Fruit fly (Drosophila melanogaster): ENCODE results near the gene CAH8.

Gene CAH8

dm6 chr3R:22356464-22357410 is 32.8 kb downstream of the CAH8 start, which contains the start of gene Sar1 (continued):
- no peak for TF ChIP-seq E2f1 (GFP tag; IDR thresholded peaks at IDR 0.05)
- TF ChIP-seq dmrt99B (tag; optimal IDR thresholded peaks at IDR 0.05) = no peak
- no peak for TF ChIP-seq CG15011 (GFP tag; optimal IDR thresholded peaks at IDR 0.05)
- TF ChIP-seq ap (GFP tag; IDR thresholded peaks at IDR 0.05) = no peak
- peak; percentile 3 for TF ChIP-seq Dip3 (GFP tag; optimal IDR thresholded peaks at IDR 0.05)
- TF ChIP-seq CG14667 (GFP tag; IDR thresholded peaks at IDR 0.05) = no peak
- peak; percentile 46; the same call in 1 of the 2 replicates for TF ChIP-seq onecut (GFP tag; IDR thresholded peaks at IDR 0.05)
- TF ChIP-seq Asciz (GFP tag; optimal IDR thresholded peaks at IDR 0.05) = no peak
- peak in 1 of 2 experiments; percentile 16 for TF ChIP-seq Dfd (GFP tag; optimal IDR thresholded peaks at IDR 0.05)
- no peak for TF ChIP-seq CG32767 (GFP tag; IDR thresholded peaks at IDR 0.05)
- TF ChIP-seq CG8765 (GFP tag; IDR thresholded peaks at IDR 0.05) = peak; percentile 33; the same call in 1 of the 2 replicates
- TF ChIP-seq CG9876 (GFP tag; optimal IDR thresholded peaks at IDR 0.05) = peak; percentile 40
- no peak for TF ChIP-seq CG10274 (GFP tag; optimal IDR thresholded peaks at IDR 0.05)
- TF ChIP-seq Gsc (GFP tag; IDR thresholded peaks at IDR 0.05) = no peak
- TF ChIP-seq CG12391 (tag; optimal IDR thresholded peaks at IDR 0.05) = peak; percentile 51
- peak in 1 of 2 experiments; percentile 83 for TF ChIP-seq Eip74EF (GFP tag; optimal IDR thresholded peaks at IDR 0.05)
- no peak for TF ChIP-seq toy (GFP tag; IDR thresholded peaks at IDR 0.05)
- TF ChIP-seq Hr78 (GFP tag; optimal IDR thresholded peaks at IDR 0.05) = no peak
- TF ChIP-seq zen (tag; optimal IDR thresholded peaks at IDR 0.05) = peak; percentile 74
- no peak for TF ChIP-seq zf30C (GFP tag; optimal IDR thresholded peaks at IDR 0.05)
- no peak for TF ChIP-seq CG6683 (GFP tag; optimal IDR thresholded peaks at IDR 0.05)
- TF ChIP-seq CG11560 (tag; IDR thresholded peaks at IDR 0.05) = peak; percentile 89
- no peak for TF ChIP-seq Nf-YC (tag; optimal IDR thresholded peaks at IDR 0.05)
- TF ChIP-seq Mad (GFP tag; optimal IDR thresholded peaks at IDR 0.05) = peak; percentile 63
- TF ChIP-seq seq (GFP tag; IDR thresholded peaks at IDR 0.05) = no peak; the same call in 1 of the 2 replicates
- no peak for TF ChIP-seq Lpt (GFP tag; optimal IDR thresholded peaks at IDR 0.05)
- peak; percentile 70 for TF ChIP-seq gsb-n (tag; optimal IDR thresholded peaks at IDR 0.05)
- peak; percentile 99 for TF ChIP-seq Lhr (GFP tag; optimal IDR thresholded peaks at IDR 0.05)
- peak; percentile 8 for TF ChIP-seq CG12942 (GFP tag; optimal IDR thresholded peaks at IDR 0.05)
- peak; percentile 95 for TF ChIP-seq knrl (GFP tag; IDR thresholded peaks at IDR 0.05; ENCODE audit: partially characterized antibody)
- TF ChIP-seq ci (GFP tag; IDR thresholded peaks at IDR 0.05) = peak; percentile 40; the same call in 1 of the 3 replicates
- TF ChIP-seq CG17361 (GFP tag; IDR thresholded peaks at IDR 0.05) = peak; percentile 19; the same call in 1 of the 3 replicates
- TF ChIP-seq gem (tag; optimal IDR thresholded peaks at IDR 0.05) = peak; percentile 16
- TF ChIP-seq crc (GFP tag; optimal IDR thresholded peaks at IDR 0.05) = no peak
- no peak for TF ChIP-seq CG17612 (GFP tag; IDR thresholded peaks at IDR 0.05)
- TF ChIP-seq trem (tag; optimal IDR thresholded peaks at IDR 0.05) = peak; percentile 89
- TF ChIP-seq Neu2 (GFP tag; optimal IDR thresholded peaks at IDR 0.05; ENCODE audit: borderline replicate concordance) = no peak
- TF ChIP-seq CG18599 (GFP tag; optimal IDR thresholded peaks at IDR 0.05) = peak; percentile 24
- TF ChIP-seq Max (GFP tag; optimal IDR thresholded peaks at IDR 0.05) = no peak
- peak; percentile 15 for TF ChIP-seq emc (GFP tag; optimal IDR thresholded peaks at IDR 0.05)
- TF ChIP-seq CG17359 (tag; optimal IDR thresholded peaks at IDR 0.05) = no peak
- peak; percentile 82 for TF ChIP-seq Doc3 (GFP tag; IDR thresholded peaks at IDR 0.05; ENCODE audit: partially characterized antibody)
- no peak for TF ChIP-seq CG12104 (GFP tag; optimal IDR thresholded peaks at IDR 0.05)
- TF ChIP-seq CG17385 (GFP tag; optimal IDR thresholded peaks at IDR 0.05) = no peak
- no peak for TF ChIP-seq CG2199 (GFP tag; IDR thresholded peaks at IDR 0.05)
- TF ChIP-seq Spps (tag; optimal IDR thresholded peaks at IDR 0.05) = peak; percentile 47
- no peak for TF ChIP-seq H15 (GFP tag; IDR thresholded peaks at IDR 0.05)
- peak; percentile 69 for TF ChIP-seq CG1832 (GFP tag; optimal IDR thresholded peaks at IDR 0.05)

Data from whole organism, embryonic.